ENCODE assay signal across 1 fruit fly cellular context in genomic region chrX:5893165-5893564, dm6.
A peak's percentile ranks its signal among the peaks of the same experiment; 100 is the strongest.
TF ChIP-seq lines count a peak whose summit lies in the region.

No protein-coding gene starts in this region.

TF ChIP-seq in whole organism, embryonic, 481 proteins besides CTCF, POLR2A, EP300 and RAD21 (continued from another document):
- no peak for TF ChIP-seq dm (GFP tag; optimal IDR thresholded peaks at IDR 0.05; lab: Kevin White, UChicago)
- no peak for TF ChIP-seq Optix (GFP tag; IDR thresholded peaks at IDR 0.05; lab: Robert Waterston, UW)
- TF ChIP-seq Hr3 (GFP tag; optimal IDR thresholded peaks at IDR 0.05; lab: Kevin White, UChicago) = no peak
- peak; percentile 97 for TF ChIP-seq exex (tag; optimal IDR thresholded peaks at IDR 0.05; lab: Kevin White, UChicago)
- TF ChIP-seq peb (GFP tag; IDR thresholded peaks at IDR 0.05; lab: Robert Waterston, UW) = no peak
- TF ChIP-seq run (tag; optimal IDR thresholded peaks at IDR 0.05; lab: Kevin White, UChicago) = no peak
- no peak for TF ChIP-seq Sry-β (GFP tag; optimal IDR thresholded peaks at IDR 0.05; lab: Kevin White, UChicago)
- TF ChIP-seq crol (GFP tag; IDR thresholded peaks at IDR 0.05; lab: Robert Waterston, UW) = no peak
- no peak for TF ChIP-seq NK7.1 (GFP tag; optimal IDR thresholded peaks at IDR 0.05; lab: Kevin White, UChicago)
